Worm (Caenorhabditis elegans): Measurements from ENCODE around the gene C49G7.13.

ce11 chrV:3989070-3989469, 46.8 kb upstream of the C49G7.13 start, which contains the start of gene nlp-27:
- TF ChIP-seq unc-62 (GFP tag; optimal IDR thresholded peaks at IDR 0.05 in 1 of 2) (peak in 1 of 2 experiments; percentile 63), unc-62 (tag; optimal IDR thresholded peaks at IDR 0.05) (no peak), nhr-77 (tag; optimal IDR thresholded peaks at IDR 0.05) (no peak), aly-2 (tag; optimal IDR thresholded peaks at IDR 0.05) (no peak), mdl-1 (tag; optimal IDR thresholded peaks at IDR 0.05) (peak in 1 of 2 experiments; percentile 24), dpl-1 (GFP tag; optimal IDR thresholded peaks at IDR 0.05) (no peak), ZK546.5 (tag; optimal IDR thresholded peaks at IDR 0.05) (no peak), ztf-11 (tag; optimal IDR thresholded peaks at IDR 0.05) (no peak), nhr-28 (tag; optimal IDR thresholded peaks at IDR 0.05) (peak; percentile 9)
